Fruit fly (Drosophila melanogaster): ENCODE results near the gene tara.

dm6 chr3R:16275329-16275728 is 49.9 kb downstream of the tara start:
- TF ChIP-seq Sin3A (optimal IDR thresholded peaks at IDR 0.05) (no peak), h (optimal IDR thresholded peaks at IDR 0.05) (no peak), psq (optimal IDR thresholded peaks at IDR 0.05) (no peak)

All from Kc167 (cell line).